Fruit fly (Drosophila melanogaster) whole organism, pupa: ENCODE measurements around the gene CG3961.

ENCODE experiments used
- CG34367 ChIP-seq: fragments of 200-800 bp; sonication (Bioruptor generic); optimal IDR thresholded peaks from 2 replicates; lab custom pipeline; 2018; ENCODE audit warnings: missing biosample characterization, mild to moderate bottlenecking, missing genetic modification characterization
- CG4496 ChIP-seq: fragments of 200-800 bp; sonication (Bioruptor generic); IDR thresholded peaks from 3 replicates; pipeline ENCODE4 v1.3.6; 2022; ENCODE audit warnings: missing biosample characterization, missing genetic modification characterization
- CG8301 ChIP-seq: fragments of 200-800 bp; sonication (Bioruptor generic); optimal IDR thresholded peaks from 2 replicates; lab custom pipeline; 2018; ENCODE audit warnings: missing biosample characterization, mild to moderate bottlenecking, missing genetic modification characterization
- fd96Ca ChIP-seq: fragments of 200-800 bp; sonication (Bioruptor generic); IDR thresholded peaks from 3 replicates; pipeline ENCODE4 v1.3.6; 2022; ENCODE audit warnings: missing biosample characterization, missing genetic modification characterization

dm6 chr3L:18922086-18922485, 31.8 kb upstream of the CG3961 start, which contains the start of gene CG3819:
- TF ChIP-seq CG4496 (GFP tag; lab: Robert Waterston, UW) (no peak), fd96Ca (no peak), CG34367 (tag; lab: Kevin White, UChicago) (no peak), CG8301 (no peak)
